Worm (Caenorhabditis elegans) whole organism, L4 larva: ENCODE data around the gene rha-1.
A peak's percentile ranks its signal among the peaks of the same experiment; 100 is the strongest.

ENCODE experiments used
- D1046.2 ChIP-seq: fragments of 200-800 bp; sonication (Bioruptor generic); IDR thresholded peaks from 2 replicates; pipeline ENCODE4 v1.3.6; 2022; ENCODE audit warnings: missing genetic modification characterization, missing compliant biosample characterization
- F10B5.3 ChIP-seq: sonication (generic microtip); optimal IDR thresholded peaks from 2 replicates; lab custom pipeline; 2016; ENCODE audit warnings: mild to moderate bottlenecking, missing genetic modification characterization, missing compliant biosample characterization
- F26F4.8 ChIP-seq: fragments of 200-800 bp; sonication (Bioruptor generic); conservative IDR thresholded peaks from 2 replicates; pipeline ENCODE4 v1.3.6; 2022; ENCODE audit warnings: missing genetic modification characterization, missing compliant biosample characterization
- T26A8.4 ChIP-seq: fragments of 200-800 bp; sonication (Bioruptor generic); IDR thresholded peaks from 2 replicates; pipeline ENCODE4 v1.3.6; 2022; ENCODE audit warnings: missing genetic modification characterization, missing compliant biosample characterization
- Y48G9A.11 ChIP-seq: fragments of 200-800 bp; sonication (Bioruptor generic); IDR thresholded peaks from 2 replicates; pipeline ENCODE4 v1.3.6; 2022; ENCODE audit warnings: missing genetic modification reagents, missing genetic modification characterization, missing compliant biosample characterization
- aha-1 ChIP-seq: fragments of 150-350 bp; peaks from one replicate; lab custom pipeline; 2014; ENCODE audit warnings: missing biosample characterization, missing genetic modification characterization
- aly-2 ChIP-seq: sonication (generic microtip); optimal IDR thresholded peaks from 2 replicates; lab custom pipeline; 2018; ENCODE audit warnings: missing biosample characterization, missing genetic modification characterization
- attf-4 ChIP-seq: sonication (generic microtip); optimal IDR thresholded peaks from 3 replicates; lab custom pipeline; 2017; ENCODE audit warnings: missing biosample characterization, missing genetic modification characterization
- ceh-28 ChIP-seq: fragments of 150-350 bp; optimal IDR thresholded peaks from 2 replicates; lab custom pipeline; 2014; ENCODE audit warnings: missing biosample characterization, missing genetic modification reagents, missing genetic modification characterization
- ceh-32 ChIP-seq: sonication (generic microtip); optimal IDR thresholded peaks from 2 replicates; lab custom pipeline; 2016; ENCODE audit warnings: mild to moderate bottlenecking, missing genetic modification characterization, missing compliant biosample characterization; ENCODE audit not compliant: poor library complexity
- ceh-44 ChIP-seq: fragments of 200-800 bp; sonication (Bioruptor generic); IDR thresholded peaks from 2 replicates; pipeline ENCODE4 v1.3.6; 2022; ENCODE audit warnings: missing genetic modification reagents, missing genetic modification characterization, missing compliant biosample characterization
- cey-2 ChIP-seq: sonication (generic microtip); optimal IDR thresholded peaks from 3 replicates; lab custom pipeline; 2017; ENCODE audit warnings: missing genetic modification characterization, mild to moderate bottlenecking, missing compliant biosample characterization, antibody characterized with exemption, borderline replicate concordance; ENCODE audit not compliant: insufficient read depth
- ctbp-1 ChIP-seq: fragments of 200-800 bp; sonication (Bioruptor generic); IDR thresholded peaks from 2 replicates; pipeline ENCODE4 v1.3.6; 2022; ENCODE audit warnings: missing genetic modification reagents, missing genetic modification characterization, missing compliant biosample characterization
- daf-16 ChIP-seq, 3 experiments: sonication (generic microtip); optimal IDR thresholded peaks; 2 replicates each; lab custom pipeline; 2016 to 2017; ENCODE audit warnings: missing genetic modification characterization in 3 of 3, missing genetic modification reagents in 3 of 3, mild to moderate bottlenecking in 2 of 3, missing compliant biosample characterization in 2 of 3, missing biosample characterization in 1 of 3, moderate library complexity in 1 of 3
- daf-8 ChIP-seq: fragments of 200-800 bp; sonication (Bioruptor generic); IDR thresholded peaks from 2 replicates; pipeline ENCODE4 v1.3.6; 2022; ENCODE audit warnings: missing genetic modification characterization, missing compliant biosample characterization
- dmd-6 ChIP-seq: fragments of 200-800 bp; sonication (Bioruptor generic); IDR thresholded peaks from 2 replicates; pipeline ENCODE4 v1.3.6; 2022; ENCODE audit warnings: missing genetic modification reagents, missing genetic modification characterization, missing compliant biosample characterization
- dmd-9 ChIP-seq: fragments of 200-800 bp; sonication (Bioruptor generic); IDR thresholded peaks from 2 replicates; pipeline ENCODE4 v1.3.6; 2022; ENCODE audit warnings: missing genetic modification reagents, missing genetic modification characterization, missing compliant biosample characterization
- dpl-1 ChIP-seq: fragments of 150-350 bp; optimal IDR thresholded peaks from 2 replicates; lab custom pipeline; 2014; ENCODE audit warnings: missing biosample characterization, missing genetic modification reagents, missing genetic modification characterization
- gei-8 ChIP-seq: fragments of 200-800 bp; sonication (Bioruptor generic); optimal IDR thresholded peaks from 2 replicates; lab custom pipeline; 2018; ENCODE audit warnings: mild to moderate bottlenecking, missing genetic modification characterization, missing compliant biosample characterization
- hlh-11 ChIP-seq: fragments of 200-800 bp; sonication (Bioruptor generic); optimal IDR thresholded peaks from 2 replicates; lab custom pipeline; 2018; ENCODE audit warnings: mild to moderate bottlenecking, missing genetic modification characterization, missing compliant biosample characterization
- hmg-1.1 ChIP-seq: fragments of 200-800 bp; sonication (Bioruptor generic); IDR thresholded peaks from 2 replicates; pipeline ENCODE4 v1.3.6; 2022; ENCODE audit warnings: missing genetic modification reagents, missing genetic modification characterization, missing compliant biosample characterization
- lin-1 ChIP-seq: fragments of 200-800 bp; sonication (Bioruptor generic); IDR thresholded peaks from 2 replicates; pipeline ENCODE4 v1.3.6; 2022; ENCODE audit warnings: missing genetic modification reagents, missing genetic modification characterization, missing compliant biosample characterization
- lin-38 ChIP-seq: fragments of 200-800 bp; sonication (Bioruptor generic); IDR thresholded peaks from 2 replicates; pipeline ENCODE4 v1.3.6; 2022; ENCODE audit warnings: missing genetic modification reagents, missing genetic modification characterization, missing compliant biosample characterization
- lir-3 ChIP-seq: sonication (generic microtip); optimal IDR thresholded peaks from 2 replicates; lab custom pipeline; 2016; ENCODE audit warnings: mild to moderate bottlenecking, missing genetic modification characterization, missing compliant biosample characterization
- madf-5 ChIP-seq, 2 experiments: fragments of 200-800 bp; sonication (Bioruptor generic); IDR thresholded peaks; 2 replicates each; pipeline ENCODE4 v1.3.6; 2022; ENCODE audit warnings: missing compliant biosample characterization in 2 of 2, missing genetic modification characterization in 2 of 2
- mdl-1 ChIP-seq, 2 experiments: fragments of 150-350 bp in 1 of 2; sonication (generic microtip) in 1 of 2; optimal IDR thresholded peaks; 2 replicates each; lab custom pipeline; 2014 to 2017; ENCODE audit warnings: missing biosample characterization in 2 of 2, missing genetic modification characterization in 2 of 2
- mdt-29 ChIP-seq: fragments of 200-800 bp; sonication (Bioruptor generic); IDR thresholded peaks from 2 replicates; pipeline ENCODE4 v1.3.6; 2022; ENCODE audit warnings: missing genetic modification reagents, missing genetic modification characterization, missing compliant biosample characterization
- mxl-2 ChIP-seq: fragments of 200-800 bp; sonication (Bioruptor generic); conservative IDR thresholded peaks from 2 replicates; pipeline ENCODE4 v1.3.6; 2022; ENCODE audit warnings: missing genetic modification reagents, missing genetic modification characterization, missing compliant biosample characterization
- mxl-3 ChIP-seq: fragments of 200-800 bp; sonication (Bioruptor generic); optimal IDR thresholded peaks from 2 replicates; lab custom pipeline; 2018; ENCODE audit warnings: mild to moderate bottlenecking, missing genetic modification characterization, missing compliant biosample characterization
- nhr-28 ChIP-seq: fragments of 150-350 bp; optimal IDR thresholded peaks from 2 replicates; lab custom pipeline; 2014; ENCODE audit warnings: missing biosample characterization, missing genetic modification characterization
- nhr-41 ChIP-seq: fragments of 200-800 bp; sonication (Bioruptor generic); IDR thresholded peaks from 2 replicates; pipeline ENCODE4 v1.3.6; 2022; ENCODE audit warnings: missing genetic modification reagents, missing genetic modification characterization, missing compliant biosample characterization
- nhr-42 ChIP-seq: fragments of 200-800 bp; sonication (Bioruptor generic); IDR thresholded peaks from 2 replicates; pipeline ENCODE4 v1.3.6; 2022; ENCODE audit warnings: missing genetic modification characterization, missing compliant biosample characterization
- nhr-76 ChIP-seq: fragments of 150-350 bp; optimal IDR thresholded peaks from 2 replicates; lab custom pipeline; 2014; ENCODE audit warnings: missing biosample characterization, missing genetic modification characterization
- php-3 ChIP-seq: fragments of 200-800 bp; sonication (Bioruptor generic); IDR thresholded peaks from 2 replicates; pipeline ENCODE4 v1.3.6; 2022; ENCODE audit warnings: missing genetic modification reagents, missing genetic modification characterization, missing compliant biosample characterization
- pqm-1 ChIP-seq: sonication (generic microtip); optimal IDR thresholded peaks from 2 replicates; lab custom pipeline; 2017; ENCODE audit warnings: missing biosample characterization, missing genetic modification characterization
- rbr-2 ChIP-seq: sonication (generic microtip); optimal IDR thresholded peaks from 2 replicates; lab custom pipeline; 2016; ENCODE audit warnings: missing genotype, missing genetic modification characterization, missing compliant biosample characterization
- set-16 ChIP-seq: fragments of 200-800 bp; sonication (Bioruptor generic); IDR thresholded peaks from 2 replicates; pipeline ENCODE4 v1.3.6; 2022; ENCODE audit warnings: missing genetic modification reagents, missing genetic modification characterization, missing compliant biosample characterization
- snpc-1.2 ChIP-seq: fragments of 200-800 bp; sonication (Bioruptor generic); IDR thresholded peaks from 2 replicates; pipeline ENCODE4 v1.3.6; 2022; ENCODE audit warnings: missing genetic modification reagents, missing genetic modification characterization, missing compliant biosample characterization
- snpc-4 ChIP-seq: fragments of 150-350 bp; optimal IDR thresholded peaks from 2 replicates; lab custom pipeline; 2014; ENCODE audit warnings: missing biosample characterization, missing genetic modification characterization
- spr-1 ChIP-seq: sonication (generic microtip); optimal IDR thresholded peaks from 2 replicates; lab custom pipeline; 2016; ENCODE audit warnings: mild to moderate bottlenecking, missing genetic modification characterization, missing compliant biosample characterization
- tag-97 ChIP-seq: fragments of 200-800 bp; sonication (Bioruptor generic); IDR thresholded peaks from 2 replicates; pipeline ENCODE4 v1.3.6; 2022; ENCODE audit warnings: missing genetic modification characterization, missing compliant biosample characterization
- unc-130 ChIP-seq: sonication (generic microtip); optimal IDR thresholded peaks from 2 replicates; lab custom pipeline; 2016; ENCODE audit warnings: missing genetic modification reagents, missing genetic modification characterization, missing compliant biosample characterization
- unc-62 ChIP-seq, 3 experiments: fragments of 150-350 bp in 1 of 3; sonication (generic microtip); optimal IDR thresholded peaks in 2 of 3; peaks in 1 of 3; 1 replicate in 1 of 3; 2 replicates in 2 of 3; lab custom pipeline; 2014 to 2017; ENCODE audit warnings: missing biosample characterization in 3 of 3, missing genetic modification characterization in 3 of 3, missing genetic modification reagents in 3 of 3, missing genotype in 1 of 3
- zip-2 ChIP-seq: fragments of 150-350 bp; optimal IDR thresholded peaks from 2 replicates; lab custom pipeline; 2014; ENCODE audit warnings: missing biosample characterization, missing genetic modification characterization

The rha-1 gene

ce11 chrII:8923187-8923586 is 39.7 kb upstream of the rha-1 start:
- TF ChIP-seq zip-2 (tag; lab: Kevin White, UChicago) (no peak), rbr-2 (tag; lab: Kevin White, UChicago) (no peak), nhr-28 (tag; lab: Kevin White, UChicago) (peak; percentile 32), snpc-4 (tag; lab: Kevin White, UChicago) (no peak), ceh-28 (tag; lab: Kevin White, UChicago) (no peak), pqm-1 (tag; lab: Kevin White, UChicago) (peak; percentile 64), cey-2 (no peak), spr-1 (tag; lab: Kevin White, UChicago) (no peak), hmg-1.1 (GFP tag; lab: Robert Waterston, UW) (no peak), unc-130 (GFP tag; lab: Kevin White, UChicago) (no peak), mdt-29 (no peak), F26F4.8 (no peak), php-3 (no peak), D1046.2 (GFP tag; lab: Robert Waterston, UW) (no peak), Y48G9A.11 (GFP tag; lab: Robert Waterston, UW) (no peak), lir-3 (no peak), daf-16 (GFP tag; optimal IDR thresholded peaks at IDR 0.05; lab: Kevin White, UChicago) (no peak), daf-16 (tag; optimal IDR thresholded peaks at IDR 0.05; lab: Kevin White, UChicago) (peak; percentile 76), nhr-76 (tag; lab: Kevin White, UChicago) (no peak), aha-1 (tag; lab: Kevin White, UChicago) (no peak), ctbp-1 (GFP tag; lab: Robert Waterston, UW) (no peak), nhr-41 (GFP tag; lab: Robert Waterston, UW) (no peak), set-16 (no peak), mxl-2 (no peak), aly-2 (tag; lab: Kevin White, UChicago) (no peak), attf-4 (tag; lab: Kevin White, UChicago) (no peak), mdl-1 (tag; optimal IDR thresholded peaks at IDR 0.05; lab: Kevin White, UChicago) (no peak), T26A8.4 (no peak), dmd-6 (GFP tag; lab: Robert Waterston, UW) (peak; percentile 46; the same call in 1 of the 2 replicates), lin-38 (GFP tag; lab: Robert Waterston, UW) (no peak), nhr-42 (no peak), ceh-32 (tag; lab: Kevin White, UChicago) (no peak), dpl-1 (GFP tag; lab: Kevin White, UChicago) (no peak), snpc-1.2 (GFP tag; lab: Robert Waterston, UW) (no peak), madf-5 (GFP tag; IDR thresholded peaks at IDR 0.05; lab: Robert Waterston, UW) (no peak), lin-1 (GFP tag; lab: Robert Waterston, UW) (no peak), dmd-9 (GFP tag; lab: Robert Waterston, UW) (no peak), daf-8 (GFP tag; lab: Robert Waterston, UW) (no peak), tag-97 (no peak), unc-62 (GFP tag; optimal IDR thresholded peaks at IDR 0.05 in 1 of 2; lab: Kevin White, UChicago) (no peak), unc-62 (tag; optimal IDR thresholded peaks at IDR 0.05; lab: Kevin White, UChicago) (no peak), mxl-3 (no peak), hlh-11 (tag; lab: Kevin White, UChicago) (peak; percentile 16), F10B5.3 (tag; lab: Kevin White, UChicago) (no peak), ceh-44 (GFP tag; lab: Robert Waterston, UW) (no peak), gei-8 (GFP tag; lab: Kevin White, UChicago) (no peak)
- TF ChIP-seq, all 104 proteins: peak for 5
